Worm (Caenorhabditis elegans) whole organism, L3 larva: ENCODE results near the gene T26H10.2.

Experiments
- ceh-28 ChIP-seq: fragments of 150-350 bp; optimal IDR thresholded peaks from 2 replicates; lab custom pipeline; 2014; ENCODE audit warnings: missing biosample characterization, missing genetic modification reagents, missing genetic modification characterization
- fkh-2 ChIP-seq: fragments of 150-350 bp; optimal IDR thresholded peaks from 2 replicates; lab custom pipeline; 2014; ENCODE audit warnings: missing biosample characterization, missing genetic modification reagents, missing genetic modification characterization
- fos-1 ChIP-seq: fragments of 150-350 bp; optimal IDR thresholded peaks from 2 replicates; lab custom pipeline; 2014; ENCODE audit warnings: missing biosample characterization, missing genetic modification characterization
- jun-1 ChIP-seq: fragments of 150-350 bp; optimal IDR thresholded peaks from 2 replicates; lab custom pipeline; 2014; ENCODE audit warnings: missing biosample characterization, missing genetic modification reagents, missing genetic modification characterization
- nhr-11 ChIP-seq: fragments of 150-350 bp; optimal IDR thresholded peaks from 2 replicates; lab custom pipeline; 2014; ENCODE audit warnings: missing biosample characterization, missing genetic modification characterization
- nhr-12 ChIP-seq: fragments of 150-350 bp; optimal IDR thresholded peaks from 2 replicates; lab custom pipeline; 2014; ENCODE audit warnings: missing biosample characterization, missing genetic modification characterization
- nhr-28 ChIP-seq: fragments of 150-350 bp; optimal IDR thresholded peaks from 2 replicates; lab custom pipeline; 2014; ENCODE audit warnings: missing biosample characterization, missing genetic modification characterization
- sea-2 ChIP-seq: fragments of 150-350 bp; sonication (generic microtip); optimal IDR thresholded peaks from 4 replicates; lab custom pipeline; 2014; ENCODE audit warnings: missing biosample characterization, missing genetic modification reagents, missing genetic modification characterization
- zag-1 ChIP-seq: fragments of 150-350 bp; optimal IDR thresholded peaks from 2 replicates; lab custom pipeline; 2014; ENCODE audit warnings: missing biosample characterization, missing genetic modification characterization

The T26H10.2 gene

DNA sequence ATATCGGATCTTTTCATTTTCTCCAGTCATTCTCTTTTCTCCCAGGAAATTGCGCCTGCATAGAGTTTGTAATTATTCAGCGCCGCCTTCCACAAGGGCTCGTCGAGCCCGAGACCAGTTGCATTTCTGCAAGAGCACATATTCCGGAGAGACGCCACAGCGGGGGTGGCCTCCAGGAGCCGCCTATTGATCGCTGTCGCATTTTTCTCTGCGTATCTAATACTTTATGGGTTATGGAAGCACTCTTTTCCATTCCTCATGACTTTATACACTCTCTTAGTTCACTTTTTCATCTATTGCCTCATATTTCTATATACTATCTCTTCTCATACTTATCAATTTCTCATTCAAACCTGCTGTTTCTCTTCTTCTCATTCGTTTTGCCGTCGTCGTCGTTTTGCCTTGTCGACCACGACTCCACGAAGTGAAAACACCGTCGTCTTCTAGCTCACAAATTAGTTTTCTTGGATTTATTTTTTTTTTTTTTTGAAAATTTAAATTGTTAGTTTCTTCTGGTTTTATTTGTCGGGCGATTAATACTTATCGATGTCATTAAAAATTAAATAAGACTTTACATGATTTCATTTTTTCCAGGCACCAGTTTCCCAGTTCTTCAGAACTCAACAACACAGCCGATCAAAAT lies 49.2 kb downstream of the T26H10.2 start, which contains the start of gene cnb-1 (continued):
- TF ChIP-seq sea-2 (GFP tag; lab: Kevin White, UChicago) (no peak), nhr-12 (tag; lab: Kevin White, UChicago) (no peak), jun-1 (tag; lab: Kevin White, UChicago) (peak; percentile 23), ceh-28 (tag; lab: Kevin White, UChicago) (peak; percentile 77)

ce11 chrV:11373918-11374317 lies 50.5 kb downstream of the T26H10.2 start:
- TF ChIP-seq zag-1 (tag; lab: Kevin White, UChicago) (no peak), fos-1 (no peak), nhr-11 (tag; lab: Kevin White, UChicago) (no peak), nhr-28 (tag; lab: Kevin White, UChicago) (no peak), fkh-2 (no peak)
